ENCODE assay signal across 5 worm cellular contexts in genomic region chrV:10723181-10723580, ce11.
A peak's percentile ranks its signal among the peaks of the same experiment; 100 is the strongest.
TF ChIP-seq lines count a peak whose summit lies in the region.

No protein-coding gene starts in this region.

TF ChIP-seq in whole organism, L1 larva, 84 proteins besides CTCF, POLR2A, EP300 and RAD21 (continues in another document):
- TF ChIP-seq jun-1 (tag; optimal IDR thresholded peaks at IDR 0.05; lab: Kevin White, UChicago) (peak; percentile 48), blmp-1 (tag; optimal IDR thresholded peaks at IDR 0.05; lab: Kevin White, UChicago) (peak; percentile 46), dpl-1 (GFP tag; optimal IDR thresholded peaks at IDR 0.05; lab: Kevin White, UChicago) (no peak), nhr-47 (tag; optimal IDR thresholded peaks at IDR 0.05; lab: Kevin White, UChicago) (peak; percentile 40), skn-1 (tag; optimal IDR thresholded peaks at IDR 0.05; lab: Kevin White, UChicago) (peak; percentile 51), nhr-11 (tag; optimal IDR thresholded peaks at IDR 0.05; lab: Kevin White, UChicago) (no peak), lin-14 (GFP tag; optimal IDR thresholded peaks at IDR 0.05; lab: Kevin White, UChicago) (peak; percentile 65), unc-98 (GFP tag; IDR thresholded peaks at IDR 0.05; lab: Robert Waterston, UW) (no peak), egl-13 (tag; optimal IDR thresholded peaks at IDR 0.05; lab: Kevin White, UChicago) (peak; percentile 27), fkh-8 (tag; optimal IDR thresholded peaks at IDR 0.05; lab: Kevin White, UChicago) (peak; percentile 41), lsy-2 (tag; optimal IDR thresholded peaks at IDR 0.05; lab: Kevin White, UChicago) (peak in 1 of 2 experiments; percentile 30), lin-35 (GFP tag; optimal IDR thresholded peaks at IDR 0.05; lab: Kevin White, UChicago) (peak; percentile 1 to 11), mdl-1 (tag; optimal IDR thresholded peaks at IDR 0.05; lab: Kevin White, UChicago) (peak in 1 of 2 experiments; percentile 58), ceh-82 (tag; optimal IDR thresholded peaks at IDR 0.05; lab: Kevin White, UChicago) (no peak), vab-15 (tag; optimal IDR thresholded peaks at IDR 0.05; lab: Kevin White, UChicago) (no peak), mep-1 (tag; optimal IDR thresholded peaks at IDR 0.05; lab: Kevin White, UChicago) (peak; percentile 4), zip-4 (GFP tag; optimal IDR thresholded peaks at IDR 0.05; lab: Kevin White, UChicago) (no peak), pqm-1 (tag; optimal IDR thresholded peaks at IDR 0.05; lab: Kevin White, UChicago) (no peak)

TF ChIP-seq in whole organism, L2 larva, 48 proteins besides CTCF, POLR2A, EP300 and RAD21 (continues in another document):
- TF ChIP-seq lin-39 (tag; optimal IDR thresholded peaks at IDR 0.05; lab: Kevin White, UChicago) (no peak), crh-2 (tag; optimal IDR thresholded peaks at IDR 0.05; lab: Kevin White, UChicago) (peak; percentile 20), ZK546.5 (tag; optimal IDR thresholded peaks at IDR 0.05; lab: Kevin White, UChicago) (no peak), elt-3 (tag; optimal IDR thresholded peaks at IDR 0.05; lab: Kevin White, UChicago) (no peak), mab-5 (tag; optimal IDR thresholded peaks at IDR 0.05; lab: Kevin White, UChicago) (no peak), alr-1 (tag; optimal IDR thresholded peaks at IDR 0.05; lab: Kevin White, UChicago) (no peak), gmeb-1 (tag; optimal IDR thresholded peaks at IDR 0.05; lab: Kevin White, UChicago) (no peak), ceh-16 (tag; optimal IDR thresholded peaks at IDR 0.05; lab: Kevin White, UChicago) (no peak), lsy-2 (tag; optimal IDR thresholded peaks at IDR 0.05; lab: Kevin White, UChicago) (peak in 1 of 2 experiments; percentile 30), aly-2 (tag; optimal IDR thresholded peaks at IDR 0.05; lab: Kevin White, UChicago) (no peak), egl-27 (tag; optimal IDR thresholded peaks at IDR 0.05; lab: Kevin White, UChicago) (no peak), unc-62 (GFP tag; optimal IDR thresholded peaks at IDR 0.05; lab: Kevin White, UChicago) (no peak), F13H6.1 (tag; optimal IDR thresholded peaks at IDR 0.05; lab: Kevin White, UChicago) (peak; percentile 2), peb-1 (tag; optimal IDR thresholded peaks at IDR 0.05; lab: Kevin White, UChicago) (no peak), mdl-1 (tag; optimal IDR thresholded peaks at IDR 0.05; lab: Kevin White, UChicago) (peak; percentile 14 to 19), nhr-6 (tag; optimal IDR thresholded peaks at IDR 0.05; lab: Kevin White, UChicago) (no peak), sma-3 (GFP tag; optimal IDR thresholded peaks at IDR 0.05; lab: Kevin White, UChicago) (no peak), fos-1 (tag; optimal IDR thresholded peaks at IDR 0.05; lab: Kevin White, UChicago) (no peak), sem-4 (tag; optimal IDR thresholded peaks at IDR 0.05; lab: Kevin White, UChicago) (no peak), R02D3.7 (tag; optimal IDR thresholded peaks at IDR 0.05; lab: Kevin White, UChicago) (no peak)

TF ChIP-seq in whole organism, L3 larva, 47 proteins besides CTCF, POLR2A, EP300 and RAD21:
- TF ChIP-seq fos-1 (tag; optimal IDR thresholded peaks at IDR 0.05; lab: Kevin White, UChicago) (no peak), eor-1 (tag; optimal IDR thresholded peaks at IDR 0.05; lab: Kevin White, UChicago) (no peak), pha-4 (tag; optimal IDR thresholded peaks at IDR 0.05; lab: Kevin White, UChicago) (peak; percentile 48), nhr-23 (tag; optimal IDR thresholded peaks at IDR 0.05; lab: Kevin White, UChicago) (no peak), nfya-1 (tag; optimal IDR thresholded peaks at IDR 0.05; lab: Kevin White, UChicago; ENCODE audit: insufficient read depth) (peak; percentile 28), snpc-4 (tag; optimal IDR thresholded peaks at IDR 0.05; lab: Kevin White, UChicago) (no peak), fkh-10 (GFP tag; optimal IDR thresholded peaks at IDR 0.05; lab: Kevin White, UChicago) (no peak), mdl-1 (tag; optimal IDR thresholded peaks at IDR 0.05; lab: Kevin White, UChicago) (no peak), nhr-25 (tag; optimal IDR thresholded peaks at IDR 0.05; lab: Kevin White, UChicago) (no peak), elt-2 (tag; optimal IDR thresholded peaks at IDR 0.05; lab: Kevin White, UChicago) (no peak), egl-5 (tag; optimal IDR thresholded peaks at IDR 0.05; lab: Kevin White, UChicago) (no peak), ztf-4 (tag; optimal IDR thresholded peaks at IDR 0.05; lab: Kevin White, UChicago) (no peak), lsy-12 (tag; optimal IDR thresholded peaks at IDR 0.05; lab: Kevin White, UChicago) (no peak), lin-39 (tag; optimal IDR thresholded peaks at IDR 0.05; lab: Kevin White, UChicago) (peak; percentile 42), elt-1 (tag; optimal IDR thresholded peaks at IDR 0.05; lab: Kevin White, UChicago) (no peak)

TF ChIP-seq in whole organism, L4 larva, 104 proteins besides CTCF, POLR2A, EP300 and RAD21 (continues in another document):
- TF ChIP-seq zip-2 (tag; optimal IDR thresholded peaks at IDR 0.05; lab: Kevin White, UChicago), result no peak
- no peak for TF ChIP-seq F37D6.2 (tag; optimal IDR thresholded peaks at IDR 0.05; lab: Kevin White, UChicago)
- TF ChIP-seq dmd-6 (GFP tag; IDR thresholded peaks at IDR 0.05; lab: Robert Waterston, UW), result no peak
- TF ChIP-seq Y5F2A.4 (GFP tag; optimal IDR thresholded peaks at IDR 0.05; lab: Kevin White, UChicago), result no peak
- peak; percentile 0 for TF ChIP-seq rbr-2 (tag; optimal IDR thresholded peaks at IDR 0.05; lab: Kevin White, UChicago)
- peak in 1 of 2 experiments; percentile 25 for TF ChIP-seq unc-62 (GFP tag; optimal IDR thresholded peaks at IDR 0.05 in 1 of 2; lab: Kevin White, UChicago)
- no peak for TF ChIP-seq unc-62 (tag; optimal IDR thresholded peaks at IDR 0.05; lab: Kevin White, UChicago)
- no peak for TF ChIP-seq ceh-82 (tag; optimal IDR thresholded peaks at IDR 0.05; lab: Kevin White, UChicago)
- TF ChIP-seq nhr-25 (tag; optimal IDR thresholded peaks at IDR 0.05; lab: Kevin White, UChicago; ENCODE audit: borderline replicate concordance, insufficient read depth), result no peak
- no peak for TF ChIP-seq tra-1 (GFP tag; IDR thresholded peaks at IDR 0.05; lab: Robert Waterston, UW)
- no peak for TF ChIP-seq nhr-76 (tag; optimal IDR thresholded peaks at IDR 0.05; lab: Kevin White, UChicago)
- no peak for TF ChIP-seq ceh-44 (GFP tag; IDR thresholded peaks at IDR 0.05; lab: Robert Waterston, UW)
- peak; percentile 89 for TF ChIP-seq hlh-30 (tag; optimal IDR thresholded peaks at IDR 0.05; lab: Kevin White, UChicago; ENCODE audit: insufficient read depth)
- TF ChIP-seq nhr-11 (tag; optimal IDR thresholded peaks at IDR 0.05; lab: Kevin White, UChicago), result no peak
- TF ChIP-seq lin-39 (tag; optimal IDR thresholded peaks at IDR 0.05; lab: Kevin White, UChicago), result no peak
- no peak for TF ChIP-seq aly-2 (tag; optimal IDR thresholded peaks at IDR 0.05; lab: Kevin White, UChicago)
- peak; percentile 30 for TF ChIP-seq nhr-6 (tag; optimal IDR thresholded peaks at IDR 0.05; lab: Kevin White, UChicago)
- TF ChIP-seq zip-11 (GFP tag; IDR thresholded peaks at IDR 0.05; lab: Robert Waterston, UW), result no peak
- TF ChIP-seq ctbp-1 (GFP tag; IDR thresholded peaks at IDR 0.05; lab: Robert Waterston, UW), result no peak
- TF ChIP-seq T26A8.4 (GFP tag; IDR thresholded peaks at IDR 0.05; lab: Robert Waterston, UW), result no peak
- TF ChIP-seq zfp-3 (GFP tag; conservative IDR thresholded peaks at IDR 0.05; lab: Robert Waterston, UW), result no peak
- TF ChIP-seq arid-1 (GFP tag; conservative IDR thresholded peaks at IDR 0.05; lab: Robert Waterston, UW), result no peak
- no peak for TF ChIP-seq ZK546.5 (tag; optimal IDR thresholded peaks at IDR 0.05; lab: Kevin White, UChicago)
- no peak for TF ChIP-seq ztf-7 (tag; optimal IDR thresholded peaks at IDR 0.05; lab: Kevin White, UChicago)
- no peak for TF ChIP-seq spr-1 (tag; optimal IDR thresholded peaks at IDR 0.05; lab: Kevin White, UChicago)

TF ChIP-seq in whole organism, late embryonic, 69 proteins besides CTCF, POLR2A, EP300 and RAD21:
- TF ChIP-seq ref-2 (tag; optimal IDR thresholded peaks at IDR 0.05; lab: Kevin White, UChicago) (no peak), ceh-30 (tag; optimal IDR thresholded peaks at IDR 0.05; lab: Kevin White, UChicago) (no peak), nhr-11 (tag; optimal IDR thresholded peaks at IDR 0.05; lab: Kevin White, UChicago) (no peak), ceh-18 (tag; optimal IDR thresholded peaks at IDR 0.05; lab: Kevin White, UChicago) (no peak), hlh-30 (tag; optimal IDR thresholded peaks at IDR 0.05; lab: Kevin White, UChicago; ENCODE audit: insufficient read depth) (peak; percentile 59)

Comparison
In these comparisons a context has a peak if more than half of its experiments do, and no peak if none do; other contexts are left out.
1. Of the 29 proteins assayed by ChIP-seq in both whole organism, L4 larva and whole organism, L1 larva: peak only in whole organism, L4 larva: aha-1; only in whole organism, L1 larva: jun-1, nhr-77 and skn-1; in both: mep-1; in neither: 21; mixed calls (peak in some experiments, not most) for 3.